Fruit fly (Drosophila melanogaster) whole organism, prepupa: Measurements from ENCODE around the gene CG3706.

ENCODE experiments used
- Blimp-1 ChIP-seq: fragments of 200-800 bp; sonication (Bioruptor generic); optimal IDR thresholded peaks from 3 replicates; lab custom pipeline; 2017; ENCODE audit warnings: missing biosample characterization, missing genetic modification characterization, mild to moderate bottlenecking, moderate library complexity, missing genetic modification reagents
- CG10669 ChIP-seq: fragments of 200-800 bp; sonication (Bioruptor generic); optimal IDR thresholded peaks from 3 replicates; lab custom pipeline; 2018; ENCODE audit warnings: missing biosample characterization, mild to moderate bottlenecking, missing genetic modification characterization, moderate library complexity
- CG11902 ChIP-seq: fragments of 200-800 bp; sonication (Bioruptor generic); optimal IDR thresholded peaks from 3 replicates; lab custom pipeline; 2016; ENCODE audit warnings: missing biosample characterization, missing genetic modification characterization
- CG15336 ChIP-seq: fragments of 200-800 bp; sonication (Bioruptor generic); IDR thresholded peaks from 2 replicates; pipeline ENCODE4 v1.3.6; 2022; ENCODE audit warnings: missing biosample characterization, missing genetic modification characterization
- CG1621 ChIP-seq: fragments of 200-800 bp; sonication (Bioruptor generic); optimal IDR thresholded peaks from 3 replicates; lab custom pipeline; 2018; ENCODE audit warnings: missing biosample characterization, mild to moderate bottlenecking, missing genetic modification characterization
- CG3032 ChIP-seq: fragments of 200-800 bp; optimal IDR thresholded peaks from 2 replicates; lab custom pipeline; 2019; ENCODE audit warnings: missing biosample characterization, mild to moderate bottlenecking, missing genetic modification characterization, moderate library complexity
- CG31627 ChIP-seq: fragments of 200-800 bp; sonication (Bioruptor generic); optimal IDR thresholded peaks from 3 replicates; lab custom pipeline; 2016; ENCODE audit warnings: missing biosample characterization, missing genetic modification characterization
- CG32006 ChIP-seq: fragments of 200-800 bp; sonication (Bioruptor generic); optimal IDR thresholded peaks from 3 replicates; lab custom pipeline; 2017; ENCODE audit warnings: missing biosample characterization, mild to moderate bottlenecking, missing genetic modification characterization
- CG34406 ChIP-seq: fragments of 200-800 bp; sonication (Bioruptor generic); optimal IDR thresholded peaks from 3 replicates; lab custom pipeline; 2016; ENCODE audit warnings: missing biosample characterization, missing genetic modification characterization
- CG6163 ChIP-seq: fragments of 200-800 bp; sonication (Bioruptor generic); IDR thresholded peaks from 3 replicates; pipeline ENCODE4 v1.3.6; 2022; ENCODE audit warnings: missing biosample characterization, missing genetic modification characterization
- CG6792 ChIP-seq: fragments of 200-800 bp; sonication (Bioruptor generic); optimal IDR thresholded peaks from 3 replicates; lab custom pipeline; 2016; ENCODE audit warnings: missing biosample characterization, missing genetic modification characterization
- CG6854 ChIP-seq: fragments of 200-800 bp; sonication (Bioruptor generic); optimal IDR thresholded peaks from 2 replicates; lab custom pipeline; 2017; ENCODE audit warnings: missing biosample characterization, mild to moderate bottlenecking, missing genetic modification characterization
- CG7368 ChIP-seq: fragments of 200-800 bp; sonication (Bioruptor generic); optimal IDR thresholded peaks from 3 replicates; lab custom pipeline; 2016; ENCODE audit warnings: missing biosample characterization, missing genetic modification characterization
- Eip93F ChIP-seq: fragments of 200-800 bp; sonication (Bioruptor generic); optimal IDR thresholded peaks from 2 replicates; lab custom pipeline; 2016; ENCODE audit warnings: missing biosample characterization, mild to moderate bottlenecking, missing genetic modification characterization
- Ets21C ChIP-seq: fragments of 200-800 bp; sonication (Bioruptor generic); optimal IDR thresholded peaks from 3 replicates; lab custom pipeline; 2016; ENCODE audit warnings: missing biosample characterization, missing genetic modification characterization
- Ets96B ChIP-seq: fragments of 200-800 bp; optimal IDR thresholded peaks from 2 replicates; lab custom pipeline; 2019; ENCODE audit warnings: missing biosample characterization, mild to moderate bottlenecking, missing genetic modification characterization, moderate library complexity
- Gug ChIP-seq: fragments of 200-800 bp; sonication (Bioruptor generic); IDR thresholded peaks from 2 replicates; pipeline ENCODE4 v1.3.6; 2022; ENCODE audit warnings: missing biosample characterization, missing genetic modification characterization
- Hr39 ChIP-seq: fragments of 200-800 bp; sonication (Bioruptor generic); optimal IDR thresholded peaks from 2 replicates; lab custom pipeline; 2016; ENCODE audit warnings: missing biosample characterization, missing genetic modification characterization
- Lpt ChIP-seq: fragments of 200-800 bp; sonication (Bioruptor generic); optimal IDR thresholded peaks from 3 replicates; lab custom pipeline; 2016; ENCODE audit warnings: missing biosample characterization, missing genetic modification characterization
- Sox102F ChIP-seq: fragments of 200-800 bp; sonication (Bioruptor generic); optimal IDR thresholded peaks from 2 replicates; lab custom pipeline; 2016; ENCODE audit warnings: missing biosample characterization, mild to moderate bottlenecking, missing genetic modification characterization
- Sox15 ChIP-seq: fragments of 200-800 bp; sonication (Bioruptor generic); optimal IDR thresholded peaks from 3 replicates; lab custom pipeline; 2016; ENCODE audit warnings: missing biosample characterization, missing genetic modification characterization
- achi ChIP-seq: fragments of 200-800 bp; sonication (Bioruptor generic); optimal IDR thresholded peaks from 3 replicates; lab custom pipeline; 2016; ENCODE audit warnings: missing biosample characterization, missing genetic modification characterization
- acj6 ChIP-seq: fragments of 200-800 bp; sonication (Bioruptor generic); optimal IDR thresholded peaks from 3 replicates; lab custom pipeline; 2016; ENCODE audit warnings: missing biosample characterization, missing genetic modification characterization
- cyc ChIP-seq: fragments of 200-800 bp; sonication (Bioruptor generic); optimal IDR thresholded peaks from 3 replicates; lab custom pipeline; 2016; ENCODE audit warnings: missing biosample characterization, missing genetic modification characterization
- dac ChIP-seq: fragments of 200-800 bp; sonication (Bioruptor generic); optimal IDR thresholded peaks from 2 replicates; lab custom pipeline; 2017; ENCODE audit warnings: missing biosample characterization, mild to moderate bottlenecking, missing genetic modification characterization
- eg ChIP-seq: fragments of 200-800 bp; sonication (Bioruptor generic); IDR thresholded peaks from 3 replicates; pipeline ENCODE4 v1.3.6; 2022; ENCODE audit warnings: missing biosample characterization, missing genetic modification characterization
- esn ChIP-seq: fragments of 200-800 bp; sonication (Bioruptor generic); optimal IDR thresholded peaks from 2 replicates; lab custom pipeline; 2016; ENCODE audit warnings: missing biosample characterization, mild to moderate bottlenecking, missing genetic modification characterization, moderate library complexity
- fd59A ChIP-seq: fragments of 200-800 bp; sonication (Bioruptor generic); optimal IDR thresholded peaks from 2 replicates; lab custom pipeline; 2017; ENCODE audit warnings: missing biosample characterization, mild to moderate bottlenecking, missing genetic modification characterization, missing genetic modification reagents
- fd85E ChIP-seq: fragments of 200-800 bp; sonication (Bioruptor generic); optimal IDR thresholded peaks from 3 replicates; lab custom pipeline; 2016; ENCODE audit warnings: missing biosample characterization, missing genetic modification characterization
- fkh ChIP-seq: fragments of 200-800 bp; sonication (Bioruptor generic); optimal IDR thresholded peaks from 3 replicates; lab custom pipeline; 2017; ENCODE audit warnings: missing biosample characterization, mild to moderate bottlenecking, missing genetic modification characterization, moderate library complexity
- net ChIP-seq: fragments of 200-800 bp; sonication (Bioruptor generic); optimal IDR thresholded peaks from 3 replicates; lab custom pipeline; 2016; ENCODE audit warnings: missing biosample characterization, missing genetic modification characterization
- topi ChIP-seq: fragments of 200-800 bp; sonication (Bioruptor generic); optimal IDR thresholded peaks from 3 replicates; lab custom pipeline; 2016; ENCODE audit warnings: missing biosample characterization, missing genetic modification characterization
- vri ChIP-seq: fragments of 200-800 bp; sonication (Bioruptor generic); optimal IDR thresholded peaks from 3 replicates; lab custom pipeline; 2016; ENCODE audit warnings: missing biosample characterization, mild to moderate bottlenecking, missing genetic modification characterization

The CG3706 gene

dm6 chrX:932859-933258, 584 bp upstream of the CG3706 start:
- TF ChIP-seq fkh (GFP tag; lab: Kevin White, UChicago) (no peak), vri (GFP tag; lab: Kevin White, UChicago) (no peak), eg (GFP tag; lab: Robert Waterston, UW) (no peak), CG15336 (GFP tag; lab: Robert Waterston, UW) (no peak), CG6792 (no peak), topi (GFP tag; lab: Kevin White, UChicago) (no peak), achi (GFP tag; lab: Kevin White, UChicago) (no peak), CG7368 (no peak), Sox102F (GFP tag; lab: Kevin White, UChicago) (no peak), Gug (GFP tag; lab: Robert Waterston, UW) (no peak), CG11902 (GFP tag; lab: Kevin White, UChicago) (no peak), CG1621 (no peak), Lpt (GFP tag; lab: Kevin White, UChicago) (no peak)

DNA sequence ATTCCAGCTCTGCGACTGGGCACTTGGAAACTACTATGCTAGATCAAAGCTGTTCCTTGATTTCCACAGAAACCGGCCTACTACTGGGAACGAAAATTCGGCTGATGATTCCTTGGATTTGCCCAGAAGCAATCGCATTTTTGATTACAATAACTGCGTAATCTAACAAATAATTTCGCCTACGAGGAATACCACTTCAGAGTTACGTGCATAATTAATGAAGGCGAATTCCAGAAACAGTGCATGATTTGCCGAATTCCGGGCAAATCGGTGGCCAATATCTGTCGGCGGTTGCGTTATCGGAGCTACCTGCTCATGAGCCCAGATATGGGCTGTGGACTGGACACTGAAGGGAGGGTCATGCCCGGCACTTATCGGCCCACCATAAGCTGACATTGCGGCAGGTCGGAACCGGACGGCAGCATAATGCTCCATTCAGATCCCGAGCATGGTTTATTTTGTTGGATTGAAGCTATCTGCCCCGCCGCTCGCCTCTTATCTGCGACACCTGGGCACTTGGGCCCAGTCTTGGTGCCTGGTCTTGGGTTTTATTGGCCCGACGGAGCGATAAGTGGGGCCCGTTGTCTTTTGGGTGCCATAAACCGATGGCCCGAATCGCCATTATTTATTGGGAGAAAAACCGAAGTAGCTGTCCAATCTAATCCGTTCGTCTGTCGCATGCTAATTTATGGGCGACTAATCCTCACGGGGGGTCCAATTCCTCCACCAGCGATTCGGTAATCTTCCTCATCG, 2.1 kb downstream of the CG3706 start, which contains the start of gene CG3708:
TSS of gene CG3708 (minus strand) at position 51 of the 753 bp plus-strand sequence.
- TF ChIP-seq CG6163 (GFP tag; lab: Robert Waterston, UW) (no peak), Blimp-1 (no peak), Ets21C (GFP tag; lab: Kevin White, UChicago) (no peak), CG7368 (no peak), Hr39 (no peak), acj6 (no peak)
- TF ChIP-seq, all 60 proteins: peak for 0

DNA sequence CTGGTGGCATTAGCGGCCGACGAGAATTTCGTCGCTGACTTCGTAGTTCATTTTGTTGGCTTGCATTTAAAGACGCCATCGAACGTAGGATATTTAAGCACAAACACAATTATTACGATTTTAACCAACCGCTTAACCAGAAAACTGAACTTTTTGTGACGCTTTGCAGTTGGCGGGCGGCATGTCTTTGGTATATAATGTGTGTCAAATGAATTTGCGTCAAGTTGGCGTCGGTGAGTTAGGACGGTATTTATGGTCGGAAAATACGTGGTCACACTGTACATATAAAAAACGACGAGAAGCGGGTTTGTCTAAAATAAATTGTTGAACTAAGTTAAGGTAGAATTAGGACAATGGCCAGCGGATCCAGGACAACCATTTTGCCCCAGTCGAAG, 4.4 kb downstream of the CG3706 start, which contains the start of the genes CG43867 and MED22:
TSS of gene CG43867 (minus strand) at position 113 of the 395 bp plus-strand sequence.
TSS of gene MED22 (plus strand) at position 277 of the 395 bp plus-strand sequence.
- TF ChIP-seq topi (GFP tag; lab: Kevin White, UChicago), result no peak
- no peak for TF ChIP-seq CG3032
- no peak for TF ChIP-seq CG11902 (GFP tag; lab: Kevin White, UChicago)
- TF ChIP-seq Eip93F (GFP tag; lab: Kevin White, UChicago), result no peak
- TF ChIP-seq dac (GFP tag; lab: Kevin White, UChicago), result no peak
- TF ChIP-seq, all 60 proteins: peak for 0

DNA sequence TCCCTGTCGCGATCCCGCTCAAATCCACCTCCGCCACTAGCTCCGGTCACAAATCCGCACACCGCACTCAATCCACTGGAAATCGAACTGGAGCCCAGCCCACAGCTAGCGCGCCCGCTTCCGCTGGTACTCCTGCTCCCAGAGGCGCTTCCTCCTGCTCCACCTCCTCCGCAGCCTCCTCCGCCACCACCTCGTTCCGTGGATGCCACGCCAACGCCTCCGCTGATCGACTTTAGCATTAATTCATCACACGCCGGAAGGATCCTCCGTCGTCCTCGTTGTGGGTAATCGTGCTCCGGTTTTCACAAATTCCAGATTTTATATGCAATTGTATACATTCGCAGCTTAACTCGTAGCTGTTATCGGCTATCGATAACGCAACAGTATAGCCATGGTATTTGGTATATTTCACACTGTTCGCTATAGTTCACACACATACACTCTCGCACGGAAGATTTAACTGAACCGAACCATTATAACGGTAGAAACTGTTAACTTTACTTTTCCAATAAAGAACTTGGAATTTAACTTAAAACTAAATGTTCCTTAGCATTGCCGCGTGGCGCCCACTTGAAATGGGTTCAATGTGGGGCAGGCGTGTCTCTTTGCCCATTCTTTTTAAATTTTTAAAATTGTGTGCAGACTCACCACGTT, 4.9 kb downstream of the CG3706 start, which contains the start of gene Lztr1:
TSS of gene Lztr1 (minus strand) at position 374 of the 654 bp plus-strand sequence.
- no peak for TF ChIP-seq fd85E (GFP tag; lab: Kevin White, UChicago)
- no peak for TF ChIP-seq esn (GFP tag; lab: Kevin White, UChicago)
- TF ChIP-seq Ets96B, result no peak
- TF ChIP-seq CG3032, result no peak
- TF ChIP-seq CG10669, result no peak
- no peak for TF ChIP-seq cyc (GFP tag; lab: Kevin White, UChicago)
- TF ChIP-seq CG6854 (GFP tag; lab: Kevin White, UChicago), result no peak
- no peak for TF ChIP-seq CG32006 (GFP tag; lab: Kevin White, UChicago)
- no peak for TF ChIP-seq net (GFP tag; lab: Kevin White, UChicago)
- no peak for TF ChIP-seq fd59A
- no peak for TF ChIP-seq topi (GFP tag; lab: Kevin White, UChicago)
- no peak for TF ChIP-seq CG7368
- no peak for TF ChIP-seq CG11902 (GFP tag; lab: Kevin White, UChicago)
- no peak for TF ChIP-seq Sox102F (GFP tag; lab: Kevin White, UChicago)
- TF ChIP-seq CG31627 (GFP tag; lab: Kevin White, UChicago), result no peak
- no peak for TF ChIP-seq Sox15 (GFP tag; lab: Kevin White, UChicago)
- TF ChIP-seq CG34406, result no peak
